Fruit fly (Drosophila melanogaster) whole organism, adult: Measurements from ENCODE around the gene CG9928.

Source experiments
- CG11617 ChIP-seq: fragments of 200-800 bp; sonication (Bioruptor generic); optimal IDR thresholded peaks from 2 replicates; lab custom pipeline; 2017; ENCODE audit warnings: mild to moderate bottlenecking, missing biosample characterization, missing genetic modification reagents, missing genetic modification characterization
- CG12768 ChIP-seq: fragments of 200-800 bp; sonication (Bioruptor generic); optimal IDR thresholded peaks from 2 replicates; lab custom pipeline; 2017; ENCODE audit warnings: missing biosample characterization, missing genetic modification characterization, mild to moderate bottlenecking, moderate library complexity, missing genetic modification reagents
- CG14711 ChIP-seq: fragments of 200-800 bp; sonication (Bioruptor generic); optimal IDR thresholded peaks from 2 replicates; lab custom pipeline; 2018; ENCODE audit warnings: missing biosample characterization, mild to moderate bottlenecking, missing genetic modification characterization, moderate library complexity
- CG1620 ChIP-seq: fragments of 200-800 bp; sonication (Bioruptor generic); optimal IDR thresholded peaks from 2 replicates; lab custom pipeline; 2016; ENCODE audit warnings: missing biosample characterization, missing genetic modification characterization
- CG33017 ChIP-seq: fragments of 200-800 bp; sonication (Bioruptor generic); optimal IDR thresholded peaks from 2 replicates; lab custom pipeline; 2018; ENCODE audit warnings: missing biosample characterization, mild to moderate bottlenecking, missing genetic modification characterization, moderate library complexity
- CG5204 ChIP-seq: fragments of 200-800 bp; sonication (Bioruptor generic); optimal IDR thresholded peaks from 2 replicates; lab custom pipeline; 2016; ENCODE audit warnings: missing biosample characterization, missing genetic modification characterization
- CG7045 ChIP-seq: fragments of 200-800 bp; sonication (Bioruptor generic); optimal IDR thresholded peaks from 2 replicates; lab custom pipeline; 2017; ENCODE audit warnings: missing biosample characterization, mild to moderate bottlenecking, missing genetic modification characterization
- CG7101 ChIP-seq: fragments of 200-800 bp; sonication (Bioruptor generic); optimal IDR thresholded peaks from 2 replicates; lab custom pipeline; 2018; ENCODE audit warnings: missing biosample characterization, mild to moderate bottlenecking, missing genetic modification characterization, moderate library complexity
- Clk ChIP-seq: fragments of 200-800 bp; sonication (Bioruptor generic); optimal IDR thresholded peaks from 2 replicates; lab custom pipeline; 2017; ENCODE audit warnings: missing biosample characterization, missing genetic modification characterization
- Crg-1 ChIP-seq: fragments of 200-800 bp; sonication (Bioruptor generic); optimal IDR thresholded peaks from 2 replicates; lab custom pipeline; 2016; ENCODE audit warnings: missing biosample characterization, missing genetic modification characterization
- Hr96 ChIP-seq: fragments of 200-800 bp; sonication (Bioruptor generic); optimal IDR thresholded peaks from 2 replicates; lab custom pipeline; 2016; ENCODE audit warnings: missing biosample characterization, missing genetic modification characterization
- Mnt ChIP-seq: fragments of 200-800 bp; sonication (Bioruptor generic); optimal IDR thresholded peaks from 2 replicates; lab custom pipeline; 2016; ENCODE audit warnings: missing biosample characterization, mild to moderate bottlenecking, missing genetic modification characterization
- bab1 ChIP-seq: fragments of 200-800 bp; sonication (Bioruptor generic); optimal IDR thresholded peaks from 3 replicates; lab custom pipeline; 2019; ENCODE audit warnings: missing biosample characterization, mild to moderate bottlenecking, missing genetic modification characterization, moderate library complexity
- cic ChIP-seq: fragments of 200-800 bp; sonication (Bioruptor generic); optimal IDR thresholded peaks from 2 replicates; lab custom pipeline; 2017; ENCODE audit warnings: missing biosample characterization, mild to moderate bottlenecking, missing genetic modification characterization, moderate library complexity
- cnc ChIP-seq, 2 experiments: fragments of >200 bp; optimal IDR thresholded peaks; 2 replicates each; lab custom pipeline; 2017
- kay ChIP-seq: fragments of 200-800 bp; sonication (Bioruptor generic); peaks from one replicate; lab custom pipeline; 2016; ENCODE audit warnings: missing biosample characterization, missing genetic modification characterization, borderline replicate concordance
- ovo ChIP-seq: fragments of 200-800 bp; sonication (Bioruptor generic); optimal IDR thresholded peaks from 2 replicates; lab custom pipeline; 2016; ENCODE audit warnings: missing biosample characterization, missing genetic modification characterization
- pad ChIP-seq: fragments of 200-800 bp; sonication (Bioruptor generic); optimal IDR thresholded peaks from 3 replicates; lab custom pipeline; 2017; ENCODE audit warnings: missing biosample characterization, missing genetic modification characterization, mild to moderate bottlenecking, moderate library complexity, missing genetic modification reagents
- tj ChIP-seq: fragments of 200-800 bp; sonication (Bioruptor generic); optimal IDR thresholded peaks from 3 replicates; lab custom pipeline; 2017; ENCODE audit warnings: missing biosample characterization, mild to moderate bottlenecking, missing genetic modification characterization, moderate library complexity
- toe ChIP-seq: fragments of 200-800 bp; sonication (Bioruptor generic); optimal IDR thresholded peaks from 2 replicates; lab custom pipeline; 2016; ENCODE audit warnings: missing biosample characterization, missing genetic modification characterization

Gene CG9928

dm6 chr2L:13160227-13160626 lies 17.5 kb upstream of the CG9928 start, which contains the start of gene kmg:
kmg (plus strand) TSS chr2L:13160527.
- TF ChIP-seq Hr96 (GFP tag; lab: Kevin White, UChicago), result no peak
- no peak for TF ChIP-seq CG5204 (GFP tag; lab: Kevin White, UChicago)
- TF ChIP-seq cnc (optimal IDR thresholded peaks at IDR 0.05; lab: Kevin White, UChicago), result no peak
- TF ChIP-seq toe, result no peak

- no peak for TF ChIP-seq CG33017 (tag; lab: Kevin White, UChicago)
- TF ChIP-seq Clk (GFP tag; lab: Kevin White, UChicago), result no peak
- TF ChIP-seq Mnt, result no peak
- no peak for TF ChIP-seq pad (GFP tag; lab: Kevin White, UChicago)
- no peak for TF ChIP-seq ovo (GFP tag; lab: Kevin White, UChicago)
- TF ChIP-seq CG7101 (tag; lab: Kevin White, UChicago), result no peak
- TF ChIP-seq tj (GFP tag; lab: Kevin White, UChicago), result no peak
- no peak for TF ChIP-seq Hr96 (GFP tag; lab: Kevin White, UChicago)
- no peak for TF ChIP-seq CG14711 (tag; lab: Kevin White, UChicago)
- no peak for TF ChIP-seq CG7045 (GFP tag; lab: Kevin White, UChicago)
- no peak for TF ChIP-seq CG1620 (GFP tag; lab: Kevin White, UChicago)
- no peak for TF ChIP-seq CG12768 (GFP tag; lab: Kevin White, UChicago)
- no peak for TF ChIP-seq cnc (optimal IDR thresholded peaks at IDR 0.05; lab: Kevin White, UChicago)
- no peak for TF ChIP-seq bab1 (GFP tag; lab: Kevin White, UChicago)
- no peak for TF ChIP-seq cic (GFP tag; lab: Kevin White, UChicago)
- no peak for TF ChIP-seq Crg-1 (GFP tag; lab: Kevin White, UChicago)
Measured at dm6 chr2L:13158510-13158909, 15.8 kb upstream of the CG9928 start, which contains the start of gene Pk34A. Pk34A (plus strand) TSS chr2L:13158810.

- TF ChIP-seq Hr96 (GFP tag; lab: Kevin White, UChicago) (no peak), bab1 (GFP tag; lab: Kevin White, UChicago) (peak; percentile 60), tj (GFP tag; lab: Kevin White, UChicago) (no peak), CG7045 (GFP tag; lab: Kevin White, UChicago) (no peak), CG11617 (GFP tag; lab: Kevin White, UChicago) (peak; percentile 32), CG5204 (GFP tag; lab: Kevin White, UChicago) (no peak), pad (GFP tag; lab: Kevin White, UChicago) (no peak), Clk (GFP tag; lab: Kevin White, UChicago) (no peak), toe (peak; percentile 33), CG33017 (tag; lab: Kevin White, UChicago) (no peak), kay (no peak), cic (GFP tag; lab: Kevin White, UChicago) (no peak), cnc (optimal IDR thresholded peaks at IDR 0.05; lab: Kevin White, UChicago) (no peak), CG7101 (tag; lab: Kevin White, UChicago) (peak; percentile 19), CG1620 (GFP tag; lab: Kevin White, UChicago) (no peak), CG14711 (tag; lab: Kevin White, UChicago) (no peak), ovo (GFP tag; lab: Kevin White, UChicago) (no peak), Crg-1 (GFP tag; lab: Kevin White, UChicago) (no peak), Mnt (no peak), CG12768 (GFP tag; lab: Kevin White, UChicago) (peak; percentile 4)
Measured at dm6 chr2L:13157903-13158302, 15.2 kb upstream of the CG9928 start.

dm6 chr2L:13156349-13156748 lies 13.6 kb upstream of the CG9928 start:
- TF ChIP-seq CG14711 (tag; lab: Kevin White, UChicago), result peak; percentile 56
- TF ChIP-seq CG12768 (GFP tag; lab: Kevin White, UChicago), result peak; percentile 57
- no peak for TF ChIP-seq Mnt
- TF ChIP-seq kay, result peak; percentile 71
- TF ChIP-seq pad (GFP tag; lab: Kevin White, UChicago), result peak; percentile 11
- peak; percentile 87 for TF ChIP-seq CG33017 (tag; lab: Kevin White, UChicago)
- TF ChIP-seq Hr96 (GFP tag; lab: Kevin White, UChicago), result no peak
- TF ChIP-seq ovo (GFP tag; lab: Kevin White, UChicago), result no peak
- peak; percentile 63 for TF ChIP-seq CG7101 (tag; lab: Kevin White, UChicago)
- TF ChIP-seq cnc (optimal IDR thresholded peaks at IDR 0.05; lab: Kevin White, UChicago), result no peak
- TF ChIP-seq cic (GFP tag; lab: Kevin White, UChicago), result peak; percentile 11
- peak; percentile 18 for TF ChIP-seq Clk (GFP tag; lab: Kevin White, UChicago)
- TF ChIP-seq CG5204 (GFP tag; lab: Kevin White, UChicago), result no peak
- peak; percentile 20 for TF ChIP-seq tj (GFP tag; lab: Kevin White, UChicago)
- peak; percentile 77 for TF ChIP-seq CG7045 (GFP tag; lab: Kevin White, UChicago)
- peak; percentile 49 for TF ChIP-seq CG11617 (GFP tag; lab: Kevin White, UChicago)

dm6 chr2L:13154313-13154712 lies 11.6 kb upstream of the CG9928 start:
- no peak for TF ChIP-seq toe
- no peak for TF ChIP-seq CG33017 (tag; lab: Kevin White, UChicago)
- no peak for TF ChIP-seq CG1620 (GFP tag; lab: Kevin White, UChicago)
- TF ChIP-seq CG14711 (tag; lab: Kevin White, UChicago), result no peak
- no peak for TF ChIP-seq Clk (GFP tag; lab: Kevin White, UChicago)

dm6 chr2L:13146254-13146653 lies 3.6 kb upstream of the CG9928 start:
- TF ChIP-seq CG12768 (GFP tag; lab: Kevin White, UChicago), result no peak
- no peak for TF ChIP-seq Crg-1 (GFP tag; lab: Kevin White, UChicago)
- TF ChIP-seq ovo (GFP tag; lab: Kevin White, UChicago), result no peak
- no peak for TF ChIP-seq Hr96 (GFP tag; lab: Kevin White, UChicago)
- TF ChIP-seq pad (GFP tag; lab: Kevin White, UChicago), result no peak
- TF ChIP-seq Clk (GFP tag; lab: Kevin White, UChicago), result no peak
- TF ChIP-seq toe, result no peak
- TF ChIP-seq Mnt, result no peak
- TF ChIP-seq CG7101 (tag; lab: Kevin White, UChicago), result no peak
- no peak for TF ChIP-seq bab1 (GFP tag; lab: Kevin White, UChicago)
